Worm (Caenorhabditis elegans) whole organism, L1 larva: ENCODE measurements around the gene odr-3.

ENCODE experiments used
- ces-1 ChIP-seq: fragments of 150-350 bp; optimal IDR thresholded peaks from 2 replicates; lab custom pipeline; 2014; ENCODE audit warnings: missing biosample characterization, missing genetic modification reagents, missing genetic modification characterization
- nhr-77 ChIP-seq: fragments of 150-350 bp; optimal IDR thresholded peaks from 2 replicates; lab custom pipeline; 2014; ENCODE audit warnings: missing biosample characterization, missing genetic modification characterization
- tbx-2 ChIP-seq: sonication (generic microtip); optimal IDR thresholded peaks from 2 replicates; lab custom pipeline; 2016; ENCODE audit warnings: missing genetic modification characterization, missing compliant biosample characterization
- ztf-11 ChIP-seq, 2 experiments: sonication (generic microtip); optimal IDR thresholded peaks; 2 replicates each; lab custom pipeline; 2016 to 2017; ENCODE audit warnings: missing genetic modification characterization in 2 of 2, missing biosample characterization in 1 of 2, missing compliant biosample characterization in 1 of 2

- TF ChIP-seq ces-1 (GFP tag; lab: Kevin White, UChicago) (no peak), tbx-2 (tag; lab: Kevin White, UChicago) (no peak), nhr-77 (tag; lab: Kevin White, UChicago) (no peak), ztf-11 (tag; optimal IDR thresholded peaks at IDR 0.05; lab: Kevin White, UChicago) (no peak)
Observed at ce11 chrV:13275959-13276358, 26.6 kb upstream of the odr-3 start, which contains the start of gene F32F2.4.
